Fruit fly (Drosophila melanogaster) whole organism, embryonic: Measurements from ENCODE around the gene lectin-29Ca.

Experiments
- Asciz ChIP-seq: fragments of 200-800 bp; sonication (Bioruptor generic); optimal IDR thresholded peaks from 2 replicates; lab custom pipeline; 2017; ENCODE audit warnings: missing biosample characterization, mild to moderate bottlenecking, missing genetic modification characterization, missing genetic modification reagents
- B-H1 ChIP-seq: fragments of 200-800 bp; sonication (Bioruptor generic); IDR thresholded peaks from 3 replicates; pipeline ENCODE4 v1.3.6; 2022; ENCODE audit warnings: missing biosample characterization, missing genetic modification characterization
- BEAF-32 ChIP-seq: fragments of 200-800 bp; sonication (Bioruptor generic); optimal IDR thresholded peaks from 3 replicates; lab custom pipeline; 2017; ENCODE audit warnings: missing biosample characterization, missing genetic modification characterization, mild to moderate bottlenecking, moderate library complexity, missing genetic modification reagents
- CG11456 ChIP-seq: fragments of 200-800 bp; sonication (Bioruptor generic); IDR thresholded peaks from 3 replicates; pipeline ENCODE4 v1.3.6; 2022; ENCODE audit warnings: missing biosample characterization, missing genetic modification characterization
- CG11504 ChIP-seq: fragments of 200-800 bp; sonication (Bioruptor generic); optimal IDR thresholded peaks from 3 replicates; lab custom pipeline; 2019; ENCODE audit warnings: missing biosample characterization, mild to moderate bottlenecking, missing genetic modification characterization, moderate library complexity
- CG13123 ChIP-seq: fragments of 200-800 bp; sonication (Bioruptor generic); optimal IDR thresholded peaks from 2 replicates; lab custom pipeline; 2016; ENCODE audit warnings: missing biosample characterization, missing genetic modification characterization
- CG13424 ChIP-seq: fragments of 200-800 bp; sonication (Bioruptor generic); optimal IDR thresholded peaks from 2 replicates; lab custom pipeline; 2019; ENCODE audit warnings: missing biosample characterization, mild to moderate bottlenecking, missing genetic modification characterization, moderate library complexity
- CG15073 ChIP-seq: fragments of 200-800 bp; sonication (Bioruptor generic); optimal IDR thresholded peaks from 2 replicates; lab custom pipeline; 2016; ENCODE audit warnings: missing biosample characterization, missing genetic modification characterization
- CG1529 ChIP-seq: fragments of 200-800 bp; sonication (Bioruptor generic); optimal IDR thresholded peaks from 3 replicates; lab custom pipeline; 2018; ENCODE audit warnings: missing biosample characterization, missing genetic modification characterization
- CG16813 ChIP-seq: fragments of 200-800 bp; sonication (Bioruptor generic); IDR thresholded peaks from 3 replicates; pipeline ENCODE4 v1.3.6; 2022; ENCODE audit warnings: missing biosample characterization, missing genetic modification characterization; ENCODE audit not compliant: partially characterized antibody
- CG17612 ChIP-seq: fragments of 200-800 bp; sonication (Bioruptor generic); IDR thresholded peaks from 2 replicates; pipeline ENCODE4 v1.3.6; 2022; ENCODE audit warnings: missing biosample characterization, missing genetic modification characterization
- CG2202 ChIP-seq: fragments of 200-800 bp; sonication (Bioruptor generic); optimal IDR thresholded peaks from 2 replicates; lab custom pipeline; 2018; ENCODE audit warnings: missing biosample characterization, mild to moderate bottlenecking, missing genetic modification characterization
- CG33557 ChIP-seq: fragments of 200-800 bp; sonication (Bioruptor generic); optimal IDR thresholded peaks from 2 replicates; lab custom pipeline; 2019; ENCODE audit warnings: missing biosample characterization, mild to moderate bottlenecking, missing genetic modification characterization, moderate library complexity
- CG43689 ChIP-seq: fragments of 200-800 bp; sonication (Bioruptor generic); IDR thresholded peaks from 2 replicates; pipeline ENCODE4 v1.3.6; 2022; ENCODE audit warnings: missing biosample characterization, missing genetic modification characterization
- CG4424 ChIP-seq: fragments of 200-800 bp; sonication (Bioruptor generic); optimal IDR thresholded peaks from 3 replicates; lab custom pipeline; 2016; ENCODE audit warnings: missing biosample characterization, missing genetic modification characterization
- CG4707 ChIP-seq: fragments of 200-800 bp; sonication (Bioruptor generic); optimal IDR thresholded peaks from 2 replicates; lab custom pipeline; 2018; ENCODE audit warnings: missing biosample characterization, mild to moderate bottlenecking, missing genetic modification characterization, moderate library complexity
- CG4854 ChIP-seq: fragments of 200-800 bp; sonication (Bioruptor generic); optimal IDR thresholded peaks from 2 replicates; lab custom pipeline; 2016; ENCODE audit warnings: missing biosample characterization, missing genetic modification characterization, inconsistent platforms
- CG5953 ChIP-seq: fragments of 200-800 bp; sonication (Bioruptor generic); IDR thresholded peaks from 2 replicates; pipeline ENCODE4 v1.3.6; 2022; ENCODE audit warnings: missing biosample characterization, missing genetic modification characterization
- CG6654 ChIP-seq: fragments of 200-800 bp; sonication (Bioruptor generic); optimal IDR thresholded peaks from 2 replicates; lab custom pipeline; 2017; ENCODE audit warnings: missing biosample characterization, mild to moderate bottlenecking, missing genetic modification characterization
- CG7745 ChIP-seq: fragments of 200-800 bp; sonication (Bioruptor generic); optimal IDR thresholded peaks from 2 replicates; lab custom pipeline; 2018; ENCODE audit warnings: missing biosample characterization, mild to moderate bottlenecking, missing genetic modification characterization, moderate library complexity
- CG9609 ChIP-seq: fragments of 200-800 bp; sonication (Bioruptor generic); optimal IDR thresholded peaks from 3 replicates; lab custom pipeline; 2016; ENCODE audit warnings: missing biosample characterization, missing genetic modification characterization
- CG9797 ChIP-seq: fragments of 200-800 bp; sonication (Bioruptor generic); optimal IDR thresholded peaks from 3 replicates; lab custom pipeline; 2018; ENCODE audit warnings: missing biosample characterization, mild to moderate bottlenecking, missing genetic modification characterization
- Fer3 ChIP-seq: fragments of 200-800 bp; sonication (Bioruptor generic); optimal IDR thresholded peaks from 2 replicates; lab custom pipeline; 2018; ENCODE audit warnings: missing biosample characterization, mild to moderate bottlenecking, missing genetic modification characterization, moderate library complexity
- Jarid2 ChIP-seq: fragments of 200-800 bp; sonication (Bioruptor generic); optimal IDR thresholded peaks from 3 replicates; lab custom pipeline; 2017; ENCODE audit warnings: mild to moderate bottlenecking, missing biosample characterization, missing genetic modification reagents, missing genetic modification characterization
- Lhr ChIP-seq: fragments of 200-800 bp; sonication (Bioruptor generic); optimal IDR thresholded peaks from 3 replicates; lab custom pipeline; 2017; ENCODE audit warnings: mild to moderate bottlenecking, missing biosample characterization, missing genetic modification reagents, missing genetic modification characterization
- Side ChIP-seq: fragments of 200-800 bp; sonication (Bioruptor generic); optimal IDR thresholded peaks from 2 replicates; lab custom pipeline; 2016; ENCODE audit warnings: missing biosample characterization, missing genetic modification characterization
- Usf ChIP-seq: fragments of 200-800 bp; sonication (Bioruptor generic); optimal IDR thresholded peaks from 2 replicates; lab custom pipeline; 2017; ENCODE audit warnings: missing genotype, missing biosample characterization, missing genetic modification characterization
- Vsx1 ChIP-seq: fragments of 200-800 bp; sonication (Bioruptor generic); optimal IDR thresholded peaks from 2 replicates; lab custom pipeline; 2017; ENCODE audit warnings: missing biosample characterization, mild to moderate bottlenecking, missing genetic modification characterization, missing genetic modification reagents
- YL-1 ChIP-seq: fragments of 200-800 bp; sonication (Bioruptor generic); optimal IDR thresholded peaks from 3 replicates; lab custom pipeline; 2017; ENCODE audit warnings: missing biosample characterization, mild to moderate bottlenecking, missing genetic modification characterization
- ap ChIP-seq: fragments of 200-800 bp; sonication (Bioruptor generic); IDR thresholded peaks from 2 replicates; pipeline ENCODE4 v1.3.6; 2022; ENCODE audit warnings: missing biosample characterization, missing genetic modification characterization
- bowl ChIP-seq: fragments of 200-800 bp; sonication (Bioruptor generic); IDR thresholded peaks from 2 replicates; pipeline ENCODE4 v1.3.6; 2022; ENCODE audit warnings: missing biosample characterization, missing genetic modification characterization
- cg ChIP-seq: fragments of 200-800 bp; sonication (Bioruptor generic); optimal IDR thresholded peaks from 3 replicates; lab custom pipeline; 2019; ENCODE audit warnings: missing biosample characterization, mild to moderate bottlenecking, missing genetic modification characterization, moderate library complexity
- chif ChIP-seq, 2 experiments: fragments of 200-800 bp; sonication (Bioruptor generic); optimal IDR thresholded peaks; 3 replicates each; lab custom pipeline; 2016; ENCODE audit warnings: missing biosample characterization in 2 of 2, missing genetic modification characterization in 2 of 2
- crp ChIP-seq, 2 experiments: fragments of 200-800 bp; sonication (Bioruptor generic); optimal IDR thresholded peaks; 2 replicates in 1 of 2; 3 replicates in 1 of 2; lab custom pipeline; 2017; ENCODE audit warnings: missing biosample characterization in 2 of 2, missing genetic modification characterization in 2 of 2, mild to moderate bottlenecking in 1 of 2, moderate library complexity in 1 of 2
- dm ChIP-seq: fragments of 200-800 bp; sonication (Bioruptor generic); optimal IDR thresholded peaks from 3 replicates; lab custom pipeline; 2016; ENCODE audit warnings: missing biosample characterization, missing genetic modification characterization
- esg ChIP-seq: fragments of 200-800 bp; sonication (Bioruptor generic); conservative IDR thresholded peaks from 2 replicates; pipeline ENCODE4 v1.3.6; 2022; ENCODE audit warnings: missing biosample characterization, missing genetic modification characterization
- gsb ChIP-seq: fragments of 200-800 bp; sonication (Bioruptor generic); IDR thresholded peaks from 2 replicates; pipeline ENCODE4 v1.3.6; 2022; ENCODE audit warnings: missing biosample characterization, missing genetic modification characterization
- hbn ChIP-seq: fragments of 200-800 bp; sonication (Bioruptor generic); IDR thresholded peaks from 2 replicates; pipeline ENCODE4 v1.3.6; 2022; ENCODE audit warnings: missing biosample characterization, missing genetic modification characterization; ENCODE audit not compliant: partially characterized antibody
- nerfin-2 ChIP-seq: fragments of 200-800 bp; sonication (Bioruptor generic); IDR thresholded peaks from 2 replicates; pipeline ENCODE4 v1.3.6; 2022; ENCODE audit warnings: missing biosample characterization, missing genetic modification characterization; ENCODE audit not compliant: partially characterized antibody
- nom ChIP-seq: fragments of 200-800 bp; sonication (Bioruptor generic); optimal IDR thresholded peaks from 2 replicates; lab custom pipeline; 2017; ENCODE audit warnings: missing biosample characterization, missing genetic modification characterization, mild to moderate bottlenecking, moderate library complexity, missing genetic modification reagents
- org-1 ChIP-seq: fragments of 200-800 bp; sonication (Bioruptor generic); optimal IDR thresholded peaks from 2 replicates; lab custom pipeline; 2017; ENCODE audit warnings: missing biosample characterization, missing genetic modification characterization
- pita ChIP-seq: fragments of 200-800 bp; sonication (Bioruptor generic); optimal IDR thresholded peaks from 2 replicates; lab custom pipeline; 2017; ENCODE audit warnings: missing biosample characterization, mild to moderate bottlenecking, missing genetic modification characterization
- pros ChIP-seq: fragments of 200-800 bp; sonication (Bioruptor generic); optimal IDR thresholded peaks from 3 replicates; lab custom pipeline; 2019; ENCODE audit warnings: missing biosample characterization, mild to moderate bottlenecking, missing genetic modification characterization, moderate library complexity
- slou ChIP-seq: fragments of 200-800 bp; sonication (Bioruptor generic); optimal IDR thresholded peaks from 3 replicates; lab custom pipeline; 2016; ENCODE audit warnings: missing biosample characterization, missing genetic modification characterization
- tin ChIP-seq: fragments of 200-800 bp; sonication (Bioruptor generic); optimal IDR thresholded peaks from 3 replicates; lab custom pipeline; 2016; ENCODE audit warnings: missing biosample characterization, missing genetic modification characterization
- toy ChIP-seq: fragments of 200-800 bp; sonication (Bioruptor generic); IDR thresholded peaks from 2 replicates; pipeline ENCODE4 v1.3.6; 2022; ENCODE audit warnings: missing biosample characterization, missing genetic modification characterization
- unc-4 ChIP-seq: fragments of 200-800 bp; sonication (Bioruptor generic); IDR thresholded peaks from 2 replicates; pipeline ENCODE4 v1.3.6; 2022; ENCODE audit warnings: missing biosample characterization, missing genetic modification characterization; ENCODE audit not compliant: partially characterized antibody
- usp ChIP-seq: fragments of >200 bp; optimal IDR thresholded peaks from 2 replicates; lab custom pipeline; 2017; ENCODE audit warnings: missing biosample characterization, missing genetic modification characterization
- zen2 ChIP-seq: fragments of 200-800 bp; sonication (Bioruptor generic); IDR thresholded peaks from 3 replicates; pipeline ENCODE4 v1.3.6; 2022; ENCODE audit warnings: missing biosample characterization, missing genetic modification characterization; ENCODE audit not compliant: partially characterized antibody

The lectin-29Ca gene

DNA sequence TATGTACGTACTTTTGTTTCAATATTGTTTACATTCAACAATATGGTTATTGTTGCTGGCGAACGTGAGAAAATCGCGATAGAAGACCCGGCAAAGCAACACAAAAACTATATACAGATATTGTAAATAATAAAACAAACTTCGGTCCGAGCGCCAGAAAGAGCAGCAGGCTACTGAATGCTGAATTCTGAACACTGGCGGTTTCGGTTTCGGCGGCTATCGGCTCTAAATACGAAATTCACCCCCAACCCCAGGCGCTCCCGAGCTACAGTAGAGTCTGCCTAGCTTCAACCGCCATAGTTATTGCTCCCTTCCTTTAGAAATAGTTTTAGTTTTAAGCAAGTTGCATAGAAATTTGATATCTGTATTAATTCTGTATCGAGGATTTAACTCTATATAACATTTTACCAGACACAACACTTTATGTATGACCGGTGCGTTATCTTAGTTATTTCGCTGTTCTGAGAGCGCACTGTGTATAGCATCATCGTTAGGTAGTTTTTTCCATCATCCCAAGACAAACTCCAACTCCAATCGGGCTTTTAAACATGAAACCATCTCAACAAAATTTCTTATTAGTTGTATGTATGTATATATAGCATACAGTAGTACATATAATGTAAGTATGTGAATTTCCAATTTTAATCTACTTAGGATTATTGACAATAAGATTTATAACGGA lies 31.7 kb downstream of the lectin-29Ca start, which contains the start of gene CG7627 (continued):
- peak; percentile 53 for TF ChIP-seq CG6654 (GFP tag; lab: Kevin White, UChicago)
- no peak for TF ChIP-seq YL-1 (GFP tag; lab: Kevin White, UChicago)
- peak; percentile 37 for TF ChIP-seq CG4707 (GFP tag; lab: Kevin White, UChicago)
- TF ChIP-seq cg (GFP tag; lab: Kevin White, UChicago), result no peak
- peak; percentile 19 for TF ChIP-seq Vsx1
- peak; percentile 66 for TF ChIP-seq Asciz (GFP tag; lab: Kevin White, UChicago)
- no peak for TF ChIP-seq usp (GFP tag; lab: Kevin White, UChicago)
- peak; percentile 78 for TF ChIP-seq CG13424 (tag; lab: Kevin White, UChicago)
- TF ChIP-seq B-H1 (GFP tag; lab: Robert Waterston, UW), result no peak
- TF ChIP-seq CG16813, result no peak
- TF ChIP-seq ap (GFP tag; lab: Robert Waterston, UW), result 0 out of 2 replicates have a peak, but pooled peaks have one; percentile 51
- TF ChIP-seq CG7745 (tag; lab: Kevin White, UChicago), result no peak
- TF ChIP-seq CG11456, result peak; percentile 88
- TF ChIP-seq Usf (GFP tag; lab: Kevin White, UChicago), result peak; percentile 51
- no peak for TF ChIP-seq CG2202 (tag; lab: Kevin White, UChicago)
- TF ChIP-seq nom, result peak; percentile 48
- TF ChIP-seq pita (GFP tag; lab: Kevin White, UChicago), result no peak
- TF ChIP-seq dm (GFP tag; lab: Kevin White, UChicago), result peak; percentile 52
- no peak for TF ChIP-seq Lhr (GFP tag; lab: Kevin White, UChicago)
- no peak for TF ChIP-seq CG17612 (GFP tag; lab: Robert Waterston, UW)
- TF ChIP-seq CG5953, result no peak
- peak; percentile 43 for TF ChIP-seq CG33557 (GFP tag; lab: Kevin White, UChicago)
- peak; percentile 82 for TF ChIP-seq Fer3 (tag; lab: Kevin White, UChicago)
- no peak for TF ChIP-seq bowl (GFP tag; lab: Robert Waterston, UW)
- peak; percentile 19 for TF ChIP-seq CG4854 (GFP tag; lab: Kevin White, UChicago)
- TF ChIP-seq BEAF-32 (GFP tag; lab: Kevin White, UChicago), result no peak
- peak; percentile 72 for TF ChIP-seq CG9609 (GFP tag; lab: Kevin White, UChicago)
- peak in 1 of 2 experiments; percentile 7 for TF ChIP-seq crp (GFP tag; optimal IDR thresholded peaks at IDR 0.05; lab: Kevin White, UChicago)
- peak; percentile 43; the same call in 1 of the 2 replicates for TF ChIP-seq gsb (GFP tag; lab: Robert Waterston, UW)
- no peak for TF ChIP-seq CG43689
- TF ChIP-seq tin, result peak; percentile 68
- TF ChIP-seq pros (GFP tag; lab: Kevin White, UChicago), result no peak
- TF ChIP-seq nerfin-2, result no peak
- TF ChIP-seq hbn (GFP tag; lab: Robert Waterston, UW), result no peak
- no peak for TF ChIP-seq unc-4 (GFP tag; lab: Robert Waterston, UW)
- TF ChIP-seq CG15073 (GFP tag; lab: Kevin White, UChicago), result peak; percentile 15
- TF ChIP-seq esg (GFP tag; lab: Robert Waterston, UW), result peak; percentile 77
- peak; percentile 17 for TF ChIP-seq slou
- TF ChIP-seq Jarid2 (GFP tag; lab: Kevin White, UChicago), result peak; percentile 65
- peak; percentile 71 for TF ChIP-seq CG11504 (tag; lab: Kevin White, UChicago)
- no peak for TF ChIP-seq CG9797 (GFP tag; lab: Kevin White, UChicago)
- peak; percentile 82 for TF ChIP-seq CG4424
- peak; percentile 70 for TF ChIP-seq Side (GFP tag; lab: Kevin White, UChicago)
- peak; percentile 20 for TF ChIP-seq CG1529 (GFP tag; lab: Kevin White, UChicago)
- peak; percentile 59 for TF ChIP-seq org-1 (GFP tag; lab: Kevin White, UChicago)
- no peak for TF ChIP-seq zen2 (GFP tag; lab: Robert Waterston, UW)
- no peak for TF ChIP-seq CG13123 (GFP tag; lab: Kevin White, UChicago)
- peak; percentile 54; the same call in 1 of the 2 replicates for TF ChIP-seq toy
- TF ChIP-seq chif (GFP tag; optimal IDR thresholded peaks at IDR 0.05; lab: Kevin White, UChicago), result peak; percentile 56 to 76
